Fruit fly (Drosophila melanogaster) whole organism, embryonic: Measurements from ENCODE around the gene CG15019.

ENCODE experiments used
- Atf3 ChIP-seq: fragments of 200-800 bp; sonication (Bioruptor generic); optimal IDR thresholded peaks from 3 replicates; lab custom pipeline; 2016; ENCODE audit warnings: missing biosample characterization, missing genetic modification characterization
- CG10209 ChIP-seq: fragments of 200-800 bp; sonication (Bioruptor generic); optimal IDR thresholded peaks from 3 replicates; lab custom pipeline; 2017; ENCODE audit warnings: missing biosample characterization, mild to moderate bottlenecking, missing genetic modification characterization, missing genetic modification reagents
- CG10321 ChIP-seq: fragments of 200-800 bp; sonication (Bioruptor generic); IDR thresholded peaks from 2 replicates; pipeline ENCODE4 v1.3.6; 2022; ENCODE audit warnings: missing biosample characterization, missing genetic modification characterization
- CG10543 ChIP-seq: fragments of 200-800 bp; sonication (Bioruptor generic); optimal IDR thresholded peaks from 3 replicates; lab custom pipeline; 2017; ENCODE audit warnings: missing biosample characterization, mild to moderate bottlenecking, missing genetic modification characterization, moderate library complexity
- CG11695 ChIP-seq: fragments of 200-800 bp; sonication (Bioruptor generic); IDR thresholded peaks from 3 replicates; pipeline ENCODE4 v1.3.6; 2022; ENCODE audit warnings: missing biosample characterization, missing genetic modification characterization
- CG12219 ChIP-seq: fragments of 200-800 bp; sonication (Bioruptor generic); optimal IDR thresholded peaks from 3 replicates; lab custom pipeline; 2018; ENCODE audit warnings: missing biosample characterization, mild to moderate bottlenecking, missing genetic modification characterization
- CG13775 ChIP-seq: fragments of 200-800 bp; sonication (Bioruptor generic); optimal IDR thresholded peaks from 3 replicates; lab custom pipeline; 2017; ENCODE audit warnings: missing biosample characterization, mild to moderate bottlenecking, missing genetic modification characterization
- CG15011 ChIP-seq: fragments of 200-800 bp; sonication (Bioruptor generic); optimal IDR thresholded peaks from 3 replicates; lab custom pipeline; 2018; ENCODE audit warnings: missing biosample characterization, mild to moderate bottlenecking, missing genetic modification characterization
- CG15601 ChIP-seq: fragments of 200-800 bp; sonication (Bioruptor generic); optimal IDR thresholded peaks from 3 replicates; lab custom pipeline; 2019; ENCODE audit warnings: missing biosample characterization, mild to moderate bottlenecking, missing genetic modification characterization, moderate library complexity
- CG16813 ChIP-seq: fragments of 200-800 bp; sonication (Bioruptor generic); IDR thresholded peaks from 3 replicates; pipeline ENCODE4 v1.3.6; 2022; ENCODE audit warnings: missing biosample characterization, missing genetic modification characterization; ENCODE audit not compliant: partially characterized antibody
- CG30020 ChIP-seq: fragments of 200-800 bp; optimal IDR thresholded peaks from 2 replicates; lab custom pipeline; 2019; ENCODE audit warnings: missing biosample characterization, mild to moderate bottlenecking, missing genetic modification characterization, moderate library complexity
- CG3163 ChIP-seq: fragments of 200-800 bp; sonication (Bioruptor generic); optimal IDR thresholded peaks from 3 replicates; lab custom pipeline; 2016; ENCODE audit warnings: missing biosample characterization, missing genetic modification characterization
- CG6254 ChIP-seq: fragments of 200-800 bp; sonication (Bioruptor generic); optimal IDR thresholded peaks from 3 replicates; lab custom pipeline; 2017; ENCODE audit warnings: mild to moderate bottlenecking, missing biosample characterization, missing genetic modification reagents, missing genetic modification characterization
- CG7271 ChIP-seq: fragments of 200-800 bp; sonication (Bioruptor generic); optimal IDR thresholded peaks from 2 replicates; lab custom pipeline; 2018; ENCODE audit warnings: missing biosample characterization, mild to moderate bottlenecking, missing genetic modification characterization, moderate library complexity
- CG7745 ChIP-seq: fragments of 200-800 bp; sonication (Bioruptor generic); optimal IDR thresholded peaks from 2 replicates; lab custom pipeline; 2018; ENCODE audit warnings: missing biosample characterization, mild to moderate bottlenecking, missing genetic modification characterization, moderate library complexity
- CG8944 ChIP-seq: fragments of 200-800 bp; sonication (Bioruptor generic); optimal IDR thresholded peaks from 3 replicates; lab custom pipeline; 2016; ENCODE audit warnings: missing biosample characterization, missing genetic modification characterization
- CG9932 ChIP-seq: fragments of 200-800 bp; sonication (Bioruptor generic); IDR thresholded peaks from 2 replicates; pipeline ENCODE4 v1.3.6; 2022; ENCODE audit warnings: missing biosample characterization, missing genetic modification characterization
- Dref ChIP-seq: fragments of 200-800 bp; sonication (Bioruptor generic); IDR thresholded peaks from 2 replicates; pipeline ENCODE4 v1.3.6; 2022; ENCODE audit warnings: missing biosample characterization, missing genetic modification characterization
- E2f1 ChIP-seq: fragments of 200-800 bp; sonication (Bioruptor generic); IDR thresholded peaks from 2 replicates; pipeline ENCODE4 v1.3.6; 2022; ENCODE audit warnings: missing biosample characterization, missing genetic modification characterization
- GATAe ChIP-seq: fragments of 200-800 bp; sonication (Bioruptor generic); conservative IDR thresholded peaks from 2 replicates; pipeline ENCODE4 v1.3.6; 2022; ENCODE audit warnings: missing biosample characterization, missing genetic modification characterization
- Gsc ChIP-seq: fragments of 200-800 bp; sonication (Bioruptor generic); IDR thresholded peaks from 2 replicates; pipeline ENCODE4 v1.3.6; 2022; ENCODE audit warnings: missing biosample characterization, missing genetic modification characterization
- Gug ChIP-seq: fragments of 200-800 bp; sonication (Bioruptor generic); IDR thresholded peaks from 4 replicates; pipeline ENCODE4 v1.3.6; 2022; ENCODE audit warnings: missing biosample characterization, missing genetic modification characterization
- HLH54F ChIP-seq: fragments of 200-800 bp; sonication (Bioruptor generic); optimal IDR thresholded peaks from 3 replicates; lab custom pipeline; 2016; ENCODE audit warnings: missing biosample characterization, missing genetic modification characterization
- Hey ChIP-seq: fragments of 200-800 bp; sonication (Bioruptor generic); optimal IDR thresholded peaks from 3 replicates; lab custom pipeline; 2018; ENCODE audit warnings: missing biosample characterization, mild to moderate bottlenecking, missing genetic modification characterization
- HmgD ChIP-seq: fragments of 200-800 bp; sonication (Bioruptor generic); optimal IDR thresholded peaks from 3 replicates; lab custom pipeline; 2016; ENCODE audit warnings: missing biosample characterization, missing genetic modification characterization
- Hr51 ChIP-seq, 2 experiments: fragments of 200-800 bp; sonication (Bioruptor generic); optimal IDR thresholded peaks; 2 replicates in 1 of 2; 3 replicates in 1 of 2; lab custom pipeline; 2016 to 2018; ENCODE audit warnings: missing biosample characterization in 2 of 2, missing genetic modification characterization in 2 of 2, mild to moderate bottlenecking in 1 of 2, moderate library complexity in 1 of 2
- Hsf ChIP-seq: fragments of 200-800 bp; sonication (Bioruptor generic); optimal IDR thresholded peaks from 3 replicates; lab custom pipeline; 2016; ENCODE audit warnings: missing biosample characterization, missing genetic modification characterization
- Kr ChIP-seq: fragments of 200-800 bp; sonication (Bioruptor generic); optimal IDR thresholded peaks from 2 replicates; lab custom pipeline; 2017; ENCODE audit warnings: missing biosample characterization, mild to moderate bottlenecking, missing genetic modification characterization
- MESR4 ChIP-seq: fragments of 200-800 bp; sonication (Bioruptor generic); optimal IDR thresholded peaks from 2 replicates; lab custom pipeline; 2018; ENCODE audit warnings: missing biosample characterization, mild to moderate bottlenecking, missing genetic modification characterization, moderate library complexity
- Nf-YC ChIP-seq: fragments of 200-800 bp; optimal IDR thresholded peaks from 3 replicates; lab custom pipeline; 2019; ENCODE audit warnings: missing biosample characterization, mild to moderate bottlenecking, missing genetic modification characterization, moderate library complexity
- Optix ChIP-seq: fragments of 200-800 bp; sonication (Bioruptor generic); IDR thresholded peaks from 3 replicates; pipeline ENCODE4 v1.3.6; 2022; ENCODE audit warnings: missing biosample characterization, missing genetic modification characterization
- amos ChIP-seq: fragments of 200-800 bp; sonication (Bioruptor generic); IDR thresholded peaks from 2 replicates; pipeline ENCODE4 v1.3.6; 2022; ENCODE audit warnings: missing biosample characterization, missing genetic modification characterization; ENCODE audit not compliant: partially characterized antibody
- ato ChIP-seq: fragments of 200-800 bp; sonication (Bioruptor generic); IDR thresholded peaks from 2 replicates; pipeline ENCODE4 v1.3.6; 2022; ENCODE audit warnings: missing biosample characterization, missing genetic modification characterization; ENCODE audit not compliant: partially characterized antibody
- br ChIP-seq: fragments of >200 bp; optimal IDR thresholded peaks from 2 replicates; lab custom pipeline; 2017
- btn ChIP-seq: fragments of 200-800 bp; sonication (Bioruptor generic); optimal IDR thresholded peaks from 2 replicates; lab custom pipeline; 2016; ENCODE audit warnings: missing biosample characterization, missing genetic modification characterization
- crp ChIP-seq, 2 experiments: fragments of 200-800 bp; sonication (Bioruptor generic); optimal IDR thresholded peaks; 2 replicates in 1 of 2; 3 replicates in 1 of 2; lab custom pipeline; 2017; ENCODE audit warnings: missing biosample characterization in 2 of 2, missing genetic modification characterization in 2 of 2, mild to moderate bottlenecking in 1 of 2, moderate library complexity in 1 of 2
- en ChIP-seq: fragments of 200-800 bp; sonication (Bioruptor generic); optimal IDR thresholded peaks from 2 replicates; lab custom pipeline; 2016; ENCODE audit warnings: missing biosample characterization, missing genetic modification characterization
- fru ChIP-seq: fragments of >200 bp; optimal IDR thresholded peaks from 2 replicates; lab custom pipeline; 2017
- gcm ChIP-seq: fragments of 200-800 bp; sonication (Bioruptor generic); optimal IDR thresholded peaks from 2 replicates; lab custom pipeline; 2019; ENCODE audit warnings: missing biosample characterization, mild to moderate bottlenecking, missing genetic modification characterization, moderate library complexity
- grn ChIP-seq: fragments of 200-800 bp; sonication (Bioruptor generic); optimal IDR thresholded peaks from 3 replicates; lab custom pipeline; 2017; ENCODE audit warnings: missing biosample characterization, missing genetic modification characterization
- h ChIP-seq: fragments of >200 bp; optimal IDR thresholded peaks from 2 replicates; lab custom pipeline; 2017
- inv ChIP-seq: fragments of 200-800 bp; sonication (Bioruptor generic); IDR thresholded peaks from 2 replicates; pipeline ENCODE4 v1.3.6; 2022; ENCODE audit warnings: missing biosample characterization, missing genetic modification characterization; ENCODE audit not compliant: partially characterized antibody
- sc ChIP-seq, 3 experiments: fragments of >200 bp in 2 of 3; fragments of 200-800 bp in 1 of 3; sonication (Bioruptor generic) in 1 of 3; optimal IDR thresholded peaks; 2 replicates in 2 of 3; 3 replicates in 1 of 3; lab custom pipeline; 2017; ENCODE audit warnings: mild to moderate bottlenecking in 1 of 3, missing biosample characterization in 1 of 3, missing genetic modification characterization in 1 of 3, missing genetic modification reagents in 1 of 3
- seq ChIP-seq: fragments of 200-800 bp; sonication (Bioruptor generic); IDR thresholded peaks from 2 replicates; pipeline ENCODE4 v1.3.6; 2022; ENCODE audit warnings: missing biosample characterization, missing genetic modification characterization
- sisA ChIP-seq: fragments of 200-800 bp; sonication (Bioruptor generic); IDR thresholded peaks from 2 replicates; pipeline ENCODE4 v1.3.6; 2022; ENCODE audit warnings: missing biosample characterization, missing genetic modification characterization
- sob ChIP-seq: fragments of 200-800 bp; sonication (Bioruptor generic); IDR thresholded peaks from 2 replicates; pipeline ENCODE4 v1.3.6; 2022; ENCODE audit warnings: missing biosample characterization, missing genetic modification characterization
- ssp ChIP-seq: fragments of 200-800 bp; sonication (Bioruptor generic); IDR thresholded peaks from 2 replicates; pipeline ENCODE4 v1.3.6; 2022; ENCODE audit warnings: missing biosample characterization, missing genetic modification characterization
- stwl ChIP-seq: fragments of 200-800 bp; sonication (Bioruptor generic); optimal IDR thresholded peaks from 3 replicates; lab custom pipeline; 2018; ENCODE audit warnings: missing biosample characterization, mild to moderate bottlenecking, missing genetic modification characterization, moderate library complexity
- tio ChIP-seq: fragments of 200-800 bp; sonication (Bioruptor generic); optimal IDR thresholded peaks from 2 replicates; lab custom pipeline; 2017; ENCODE audit warnings: missing biosample characterization, missing genetic modification characterization, inconsistent platforms
- trem ChIP-seq: fragments of 200-800 bp; optimal IDR thresholded peaks from 3 replicates; lab custom pipeline; 2019; ENCODE audit warnings: missing biosample characterization, mild to moderate bottlenecking, missing genetic modification characterization, moderate library complexity
- vnd ChIP-seq: fragments of 200-800 bp; sonication (Bioruptor generic); IDR thresholded peaks from 3 replicates; pipeline ENCODE4 v1.3.6; 2022; ENCODE audit warnings: missing biosample characterization, missing genetic modification characterization; ENCODE audit not compliant: partially characterized antibody
- zfh2 ChIP-seq: fragments of 200-800 bp; sonication (Bioruptor generic); optimal IDR thresholded peaks from 2 replicates; lab custom pipeline; 2016; ENCODE audit warnings: missing biosample characterization, missing genetic modification characterization

Gene CG15019

dm6 chr3L:4380231-4380645 lies 25.6 kb downstream of the CG15019 start, which contains the start of gene DopEcR (continued):
- TF ChIP-seq Dref (GFP tag; lab: Robert Waterston, UW) (no peak), tio (no peak), trem (peak; percentile 23), br (lab: Kevin White, UChicago) (no peak), Gug (GFP tag; lab: Robert Waterston, UW) (no peak), HmgD (no peak), sob (GFP tag; lab: Robert Waterston, UW) (no peak; the same call in 1 of the 2 replicates), sisA (no peak), crp (GFP tag; optimal IDR thresholded peaks at IDR 0.05; lab: Kevin White, UChicago) (no peak), CG30020 (tag; lab: Kevin White, UChicago) (no peak), CG7271 (tag; lab: Kevin White, UChicago) (no peak), CG13775 (GFP tag; lab: Kevin White, UChicago) (no peak), CG10209 (no peak), E2f1 (GFP tag; lab: Robert Waterston, UW) (no peak), CG11695 (0 out of 3 replicates have a peak, but pooled peaks have one; percentile 24), ssp (GFP tag; lab: Robert Waterston, UW) (no peak), CG8944 (GFP tag; lab: Kevin White, UChicago) (no peak), Optix (GFP tag; lab: Robert Waterston, UW) (no peak), en (no peak), fru (lab: Kevin White, UChicago) (no peak), Hey (tag; lab: Kevin White, UChicago) (no peak), Gsc (GFP tag; lab: Robert Waterston, UW) (no peak), Nf-YC (tag; lab: Kevin White, UChicago) (peak; percentile 25), h (lab: Kevin White, UChicago) (no peak), zfh2 (GFP tag; lab: Kevin White, UChicago) (no peak), CG10543 (GFP tag; lab: Kevin White, UChicago) (peak; percentile 44), CG7745 (tag; lab: Kevin White, UChicago) (no peak), Kr (GFP tag; lab: Kevin White, UChicago) (no peak), CG16813 (no peak), vnd (GFP tag; lab: Robert Waterston, UW) (no peak), seq (GFP tag; lab: Robert Waterston, UW) (no peak), CG12219 (peak; percentile 24), MESR4 (GFP tag; lab: Kevin White, UChicago) (no peak), CG15601 (tag; lab: Kevin White, UChicago) (peak; percentile 18), gcm (GFP tag; lab: Kevin White, UChicago) (peak; percentile 48), GATAe (no peak), CG10321 (no peak), grn (GFP tag; lab: Kevin White, UChicago) (no peak), CG6254 (GFP tag; lab: Kevin White, UChicago) (peak; percentile 3), btn (GFP tag; lab: Kevin White, UChicago) (no peak), HLH54F (GFP tag; lab: Kevin White, UChicago) (no peak), CG3163 (GFP tag; lab: Kevin White, UChicago) (no peak), stwl (tag; lab: Kevin White, UChicago) (no peak), sc (optimal IDR thresholded peaks at IDR 0.05; lab: Kevin White, UChicago) (no peak), sc (GFP tag; optimal IDR thresholded peaks at IDR 0.05; lab: Kevin White, UChicago) (no peak), Atf3 (GFP tag; lab: Kevin White, UChicago) (no peak), CG9932 (GFP tag; lab: Robert Waterston, UW) (peak; percentile 9; the same call in 1 of the 2 replicates), amos (GFP tag; lab: Robert Waterston, UW) (no peak), inv (GFP tag; lab: Robert Waterston, UW) (no peak), Hr51 (GFP tag; optimal IDR thresholded peaks at IDR 0.05; lab: Kevin White, UChicago) (no peak), CG15011 (GFP tag; lab: Kevin White, UChicago) (no peak), ato (no peak), Hsf (GFP tag; lab: Kevin White, UChicago) (no peak)
